Fruit fly (Drosophila melanogaster) whole organism, embryonic: Measurements from ENCODE around the gene Chpf.

ENCODE experiments used
- CG1024 ChIP-seq: fragments of 200-800 bp; sonication (Bioruptor generic); IDR thresholded peaks from 2 replicates; pipeline ENCODE4 v1.3.6; 2022; ENCODE audit warnings: missing biosample characterization, missing genetic modification characterization
- CG10274 ChIP-seq: fragments of 200-800 bp; sonication (Bioruptor generic); optimal IDR thresholded peaks from 3 replicates; lab custom pipeline; 2017; ENCODE audit warnings: missing biosample characterization, mild to moderate bottlenecking, missing genetic modification characterization
- CG11398 ChIP-seq: fragments of 200-800 bp; sonication (Bioruptor generic); optimal IDR thresholded peaks from 2 replicates; lab custom pipeline; 2016; ENCODE audit warnings: missing biosample characterization, missing genetic modification characterization
- CG12744 ChIP-seq: fragments of 200-800 bp; sonication (Bioruptor generic); optimal IDR thresholded peaks from 2 replicates; lab custom pipeline; 2016; ENCODE audit warnings: missing biosample characterization, missing genetic modification characterization
- CG12769 ChIP-seq: fragments of 200-800 bp; sonication (Bioruptor generic); optimal IDR thresholded peaks from 2 replicates; lab custom pipeline; 2019; ENCODE audit warnings: missing biosample characterization, mild to moderate bottlenecking, missing genetic modification characterization, moderate library complexity
- CG13424 ChIP-seq: fragments of 200-800 bp; sonication (Bioruptor generic); optimal IDR thresholded peaks from 2 replicates; lab custom pipeline; 2019; ENCODE audit warnings: missing biosample characterization, mild to moderate bottlenecking, missing genetic modification characterization, moderate library complexity
- CG13775 ChIP-seq: fragments of 200-800 bp; sonication (Bioruptor generic); optimal IDR thresholded peaks from 3 replicates; lab custom pipeline; 2017; ENCODE audit warnings: missing biosample characterization, mild to moderate bottlenecking, missing genetic modification characterization
- CG14965 ChIP-seq: fragments of 200-800 bp; sonication (Bioruptor generic); optimal IDR thresholded peaks from 2 replicates; lab custom pipeline; 2016; ENCODE audit warnings: missing biosample characterization, missing genetic modification characterization, borderline replicate concordance
- CG1792 ChIP-seq: fragments of 200-800 bp; sonication (Bioruptor generic); optimal IDR thresholded peaks from 2 replicates; lab custom pipeline; 2016; ENCODE audit warnings: missing biosample characterization, missing genetic modification characterization
- CG33213 ChIP-seq: fragments of 200-800 bp; sonication (Bioruptor generic); optimal IDR thresholded peaks from 3 replicates; lab custom pipeline; 2016; ENCODE audit warnings: missing biosample characterization, missing genetic modification characterization
- CG3407 ChIP-seq: fragments of 200-800 bp; sonication (Bioruptor generic); optimal IDR thresholded peaks from 2 replicates; lab custom pipeline; 2018; ENCODE audit warnings: missing biosample characterization, mild to moderate bottlenecking, missing genetic modification characterization
- CG3726 ChIP-seq: fragments of 200-800 bp; sonication (Bioruptor generic); IDR thresholded peaks from 3 replicates; pipeline ENCODE4, ENCODE4 v1.3.6; 2022; ENCODE audit warnings: missing biosample characterization, missing genetic modification characterization
- CG4424 ChIP-seq: fragments of 200-800 bp; sonication (Bioruptor generic); optimal IDR thresholded peaks from 3 replicates; lab custom pipeline; 2016; ENCODE audit warnings: missing biosample characterization, missing genetic modification characterization
- CG4730 ChIP-seq: fragments of 200-800 bp; sonication (Bioruptor generic); IDR thresholded peaks from 2 replicates; pipeline ENCODE4 v1.3.6; 2022; ENCODE audit warnings: missing biosample characterization, missing genetic modification characterization
- CG5953 ChIP-seq: fragments of 200-800 bp; sonication (Bioruptor generic); IDR thresholded peaks from 2 replicates; pipeline ENCODE4 v1.3.6; 2022; ENCODE audit warnings: missing biosample characterization, missing genetic modification characterization
- CG6765 ChIP-seq: fragments of 200-800 bp; sonication (Bioruptor generic); optimal IDR thresholded peaks from 3 replicates; lab custom pipeline; 2017; ENCODE audit warnings: missing biosample characterization, mild to moderate bottlenecking, missing genetic modification characterization
- CG6791 ChIP-seq: fragments of 200-800 bp; sonication (Bioruptor generic); IDR thresholded peaks from 3 replicates; pipeline ENCODE4 v1.3.6; 2022; ENCODE audit warnings: missing biosample characterization, missing genetic modification characterization; ENCODE audit not compliant: partially characterized antibody
- CG7786 ChIP-seq: fragments of 200-800 bp; sonication (Bioruptor generic); optimal IDR thresholded peaks from 2 replicates; lab custom pipeline; 2016; ENCODE audit warnings: missing biosample characterization, missing genetic modification characterization
- CG8388 ChIP-seq: fragments of 200-800 bp; sonication (Bioruptor generic); optimal IDR thresholded peaks from 2 replicates; lab custom pipeline; 2019; ENCODE audit warnings: missing biosample characterization, mild to moderate bottlenecking, missing genetic modification characterization, moderate library complexity
- CG9797 ChIP-seq: fragments of 200-800 bp; sonication (Bioruptor generic); optimal IDR thresholded peaks from 3 replicates; lab custom pipeline; 2018; ENCODE audit warnings: missing biosample characterization, mild to moderate bottlenecking, missing genetic modification characterization
- CG9817 ChIP-seq: fragments of 200-800 bp; sonication (Bioruptor generic); optimal IDR thresholded peaks from 2 replicates; lab custom pipeline; 2018; ENCODE audit warnings: missing biosample characterization, mild to moderate bottlenecking, missing genetic modification characterization, moderate library complexity
- Dref ChIP-seq: fragments of 200-800 bp; sonication (Bioruptor generic); IDR thresholded peaks from 2 replicates; pipeline ENCODE4 v1.3.6; 2022; ENCODE audit warnings: missing biosample characterization, missing genetic modification characterization
- E2f1 ChIP-seq: fragments of 200-800 bp; sonication (Bioruptor generic); IDR thresholded peaks from 2 replicates; pipeline ENCODE4 v1.3.6; 2022; ENCODE audit warnings: missing biosample characterization, missing genetic modification characterization
- ERR ChIP-seq: fragments of 200-800 bp; sonication (Bioruptor generic); optimal IDR thresholded peaks from 2 replicates; lab custom pipeline; 2016; ENCODE audit warnings: missing biosample characterization, missing genetic modification characterization
- Fer3 ChIP-seq: fragments of 200-800 bp; sonication (Bioruptor generic); optimal IDR thresholded peaks from 2 replicates; lab custom pipeline; 2018; ENCODE audit warnings: missing biosample characterization, mild to moderate bottlenecking, missing genetic modification characterization, moderate library complexity
- Hey ChIP-seq: fragments of 200-800 bp; sonication (Bioruptor generic); optimal IDR thresholded peaks from 3 replicates; lab custom pipeline; 2018; ENCODE audit warnings: missing biosample characterization, mild to moderate bottlenecking, missing genetic modification characterization
- HmgZ ChIP-seq: fragments of 200-800 bp; sonication (Bioruptor generic); optimal IDR thresholded peaks from 2 replicates; lab custom pipeline; 2018; ENCODE audit warnings: missing biosample characterization, mild to moderate bottlenecking, missing genetic modification characterization
- Mes4 ChIP-seq: fragments of 200-800 bp; sonication (Bioruptor generic); optimal IDR thresholded peaks from 2 replicates; lab custom pipeline; 2016; ENCODE audit warnings: missing biosample characterization, missing genetic modification characterization
- Nf-YA ChIP-seq: fragments of 200-800 bp; sonication (Bioruptor generic); IDR thresholded peaks from 2 replicates; pipeline ENCODE4 v1.3.6; 2022; ENCODE audit warnings: missing biosample characterization, missing genetic modification characterization
- Nf-YB ChIP-seq: fragments of 200-800 bp; sonication (Bioruptor generic); optimal IDR thresholded peaks from 3 replicates; lab custom pipeline; 2019; ENCODE audit warnings: missing biosample characterization, mild to moderate bottlenecking, missing genetic modification characterization, moderate library complexity
- Oaz ChIP-seq: fragments of 200-800 bp; sonication (Bioruptor generic); IDR thresholded peaks from 2 replicates; pipeline ENCODE4 v1.3.6; 2022; ENCODE audit warnings: missing biosample characterization, missing genetic modification characterization
- Rx ChIP-seq: fragments of 200-800 bp; sonication (Bioruptor generic); IDR thresholded peaks from 2 replicates; pipeline ENCODE4 v1.3.6; 2022; ENCODE audit warnings: missing biosample characterization, missing genetic modification characterization
- Xbp1 ChIP-seq: fragments of 200-800 bp; sonication (Bioruptor generic); optimal IDR thresholded peaks from 3 replicates; lab custom pipeline; 2016; ENCODE audit warnings: missing biosample characterization, mild to moderate bottlenecking, missing genetic modification characterization
- al ChIP-seq: fragments of 200-800 bp; sonication (Bioruptor generic); IDR thresholded peaks from 2 replicates; pipeline ENCODE4 v1.3.6; 2022; ENCODE audit warnings: missing biosample characterization, missing genetic modification characterization
- ase ChIP-seq: fragments of 200-800 bp; sonication (Bioruptor generic); IDR thresholded peaks from 3 replicates; pipeline ENCODE4 v1.3.6; 2022; ENCODE audit warnings: missing biosample characterization, missing genetic modification characterization
- cad ChIP-seq: fragments of >200 bp; optimal IDR thresholded peaks from 2 replicates; lab custom pipeline; 2017; ENCODE audit warnings: missing biosample characterization, missing genetic modification characterization
- chinmo ChIP-seq: fragments of 200-800 bp; sonication (Bioruptor generic); IDR thresholded peaks from 4 replicates; pipeline ENCODE4 v1.3.6; 2022; ENCODE audit warnings: missing biosample characterization, missing genetic modification characterization; ENCODE audit not compliant: partially characterized antibody
- fru ChIP-seq: fragments of >200 bp; optimal IDR thresholded peaks from 2 replicates; lab custom pipeline; 2017
- hkb ChIP-seq, 2 experiments: fragments of 200-800 bp in 1 of 2; fragments of >200 bp in 1 of 2; sonication (Bioruptor generic) in 1 of 2; IDR thresholded peaks in 1 of 2; optimal IDR thresholded peaks in 1 of 2; 2 replicates each; pipeline versions ENCODE4 v1.3.6 to Lab custom; 2017 to 2022; ENCODE audit warnings: missing biosample characterization in 1 of 2, missing genetic modification characterization in 1 of 2
- inv ChIP-seq: fragments of 200-800 bp; sonication (Bioruptor generic); IDR thresholded peaks from 2 replicates; pipeline ENCODE4 v1.3.6; 2022; ENCODE audit warnings: missing biosample characterization, missing genetic modification characterization; ENCODE audit not compliant: partially characterized antibody
- lbe ChIP-seq: fragments of 200-800 bp; sonication (Bioruptor generic); optimal IDR thresholded peaks from 2 replicates; lab custom pipeline; 2016; ENCODE audit warnings: missing biosample characterization, mild to moderate bottlenecking, missing genetic modification characterization
- mirr ChIP-seq: fragments of 200-800 bp; sonication (Bioruptor generic); optimal IDR thresholded peaks from 3 replicates; lab custom pipeline; 2018; ENCODE audit warnings: missing biosample characterization, mild to moderate bottlenecking, missing genetic modification characterization
- phol ChIP-seq: fragments of 200-800 bp; sonication (Bioruptor generic); optimal IDR thresholded peaks from 3 replicates; lab custom pipeline; 2018; ENCODE audit warnings: missing biosample characterization, mild to moderate bottlenecking, missing genetic modification characterization, moderate library complexity
- pnt ChIP-seq: fragments of 200-800 bp; sonication (Bioruptor generic); optimal IDR thresholded peaks from 3 replicates; lab custom pipeline; 2016; ENCODE audit warnings: missing biosample characterization, missing genetic modification characterization
- sc ChIP-seq, 3 experiments: fragments of >200 bp in 2 of 3; fragments of 200-800 bp in 1 of 3; sonication (Bioruptor generic) in 1 of 3; optimal IDR thresholded peaks; 2 replicates in 2 of 3; 3 replicates in 1 of 3; lab custom pipeline; 2017; ENCODE audit warnings: mild to moderate bottlenecking in 1 of 3, missing biosample characterization in 1 of 3, missing genetic modification characterization in 1 of 3, missing genetic modification reagents in 1 of 3
- so ChIP-seq: fragments of 200-800 bp; sonication (Bioruptor generic); IDR thresholded peaks from 3 replicates; pipeline ENCODE4 v1.3.6; 2022; ENCODE audit warnings: missing biosample characterization, missing genetic modification characterization
- ttk ChIP-seq: fragments of 200-800 bp; sonication (Bioruptor generic); IDR thresholded peaks from 2 replicates; pipeline ENCODE4 v2.1.2; 2022; ENCODE audit warnings: missing biosample characterization, missing genetic modification characterization
- unc-4 ChIP-seq: fragments of 200-800 bp; sonication (Bioruptor generic); IDR thresholded peaks from 2 replicates; pipeline ENCODE4 v1.3.6; 2022; ENCODE audit warnings: missing biosample characterization, missing genetic modification characterization; ENCODE audit not compliant: partially characterized antibody
- vnd ChIP-seq: fragments of 200-800 bp; sonication (Bioruptor generic); IDR thresholded peaks from 3 replicates; pipeline ENCODE4 v1.3.6; 2022; ENCODE audit warnings: missing biosample characterization, missing genetic modification characterization; ENCODE audit not compliant: partially characterized antibody
- zfh2 ChIP-seq: fragments of 200-800 bp; sonication (Bioruptor generic); optimal IDR thresholded peaks from 2 replicates; lab custom pipeline; 2016; ENCODE audit warnings: missing biosample characterization, missing genetic modification characterization

Gene Chpf

dm6 chrX:13099919-13100318 lies 12.3 kb downstream of the Chpf start (continued):
- TF ChIP-seq CG33213 (GFP tag; lab: Kevin White, UChicago): no peak
- TF ChIP-seq Xbp1 (GFP tag; lab: Kevin White, UChicago): peak; percentile 79
- TF ChIP-seq vnd (GFP tag; lab: Robert Waterston, UW): no peak
- no peak for TF ChIP-seq CG12744
- peak; percentile 86 for TF ChIP-seq E2f1 (GFP tag; lab: Robert Waterston, UW)
- peak; percentile 61 for TF ChIP-seq CG1024
- TF ChIP-seq ase (GFP tag; lab: Robert Waterston, UW): peak; percentile 89; the same call in 2 of the 3 replicates
- peak; percentile 89 for TF ChIP-seq Fer3 (tag; lab: Kevin White, UChicago)
- TF ChIP-seq ERR: no peak
- TF ChIP-seq inv: no peak
- TF ChIP-seq fru (lab: Kevin White, UChicago): no peak
- peak; percentile 84 for TF ChIP-seq HmgZ
- no peak for TF ChIP-seq CG14965 (GFP tag; lab: Kevin White, UChicago)
- TF ChIP-seq Rx (GFP tag; lab: Robert Waterston, UW): peak; percentile 82
- peak; percentile 86 for TF ChIP-seq CG12769 (tag; lab: Kevin White, UChicago)
- TF ChIP-seq CG13424 (tag; lab: Kevin White, UChicago): peak; percentile 89
- TF ChIP-seq CG13775 (GFP tag; lab: Kevin White, UChicago): peak; percentile 61
- peak; percentile 84; the same call in 2 of the 3 replicates for TF ChIP-seq CG3726 (GFP tag; lab: Robert Waterston, UW)
- no peak for TF ChIP-seq unc-4 (GFP tag; lab: Robert Waterston, UW)
- no peak for TF ChIP-seq Mes4 (GFP tag; lab: Kevin White, UChicago)
- peak; percentile 92 for TF ChIP-seq CG9817
- TF ChIP-seq zfh2 (GFP tag; lab: Kevin White, UChicago): peak; percentile 49
- TF ChIP-seq Hey (tag; lab: Kevin White, UChicago): peak; percentile 17
- TF ChIP-seq Nf-YA (GFP tag; lab: Robert Waterston, UW): peak; percentile 69
- peak; percentile 91 for TF ChIP-seq so (GFP tag; lab: Robert Waterston, UW)
- no peak for TF ChIP-seq CG7786 (GFP tag; lab: Kevin White, UChicago)
- TF ChIP-seq CG6791 (GFP tag; lab: Robert Waterston, UW): no peak
- TF ChIP-seq Nf-YB (GFP tag; lab: Kevin White, UChicago): peak; percentile 50
- 0 out of 2 replicates have a peak, but pooled peaks have one; percentile 36 for TF ChIP-seq CG5953 (GFP tag; lab: Robert Waterston, UW)
- no peak for TF ChIP-seq cad (GFP tag; lab: Kevin White, UChicago)
- TF ChIP-seq CG9797: no peak
- TF ChIP-seq CG3407 (GFP tag; lab: Kevin White, UChicago): peak; percentile 28
- TF ChIP-seq CG8388 (GFP tag; lab: Kevin White, UChicago): peak; percentile 65
- no peak for TF ChIP-seq CG1792 (GFP tag; lab: Kevin White, UChicago)
- TF ChIP-seq phol: peak; percentile 72
- no peak for TF ChIP-seq Dref (GFP tag; lab: Robert Waterston, UW)
- TF ChIP-seq CG11398 (GFP tag; lab: Kevin White, UChicago): no peak
- TF ChIP-seq Oaz: peak; percentile 75
- TF ChIP-seq CG4730: peak; percentile 80
- peak; percentile 53 for TF ChIP-seq CG10274 (GFP tag; lab: Kevin White, UChicago)
- TF ChIP-seq ttk (GFP tag; lab: Robert Waterston, UW): peak; percentile 74
- no peak for TF ChIP-seq pnt (GFP tag; lab: Kevin White, UChicago)
- peak; percentile 59 for TF ChIP-seq mirr (GFP tag; lab: Kevin White, UChicago)
- TF ChIP-seq al: peak; percentile 90
- TF ChIP-seq CG6765 (GFP tag; lab: Kevin White, UChicago): peak; percentile 76
- no peak for TF ChIP-seq hkb (optimal IDR thresholded peaks at IDR 0.05; lab: Kevin White, UChicago)
- peak; percentile 91 for TF ChIP-seq hkb (GFP tag; IDR thresholded peaks at IDR 0.05; lab: Robert Waterston, UW)
- peak; percentile 46 for TF ChIP-seq lbe
- no peak for TF ChIP-seq chinmo (GFP tag; lab: Robert Waterston, UW)
- TF ChIP-seq CG4424 (GFP tag; lab: Kevin White, UChicago): peak; percentile 68
- no peak for TF ChIP-seq sc (optimal IDR thresholded peaks at IDR 0.05; lab: Kevin White, UChicago)
- TF ChIP-seq sc (GFP tag; optimal IDR thresholded peaks at IDR 0.05; lab: Kevin White, UChicago): peak; percentile 21
